Fruit fly (Drosophila melanogaster) whole organism, embryonic: ENCODE results near the gene CG7551.

Experiments used
- ATbp ChIP-seq: fragments of 200-800 bp; sonication (Bioruptor generic); optimal IDR thresholded peaks from 2 replicates; lab custom pipeline; 2017; ENCODE audit warnings: missing biosample characterization, mild to moderate bottlenecking, missing genetic modification characterization, missing genetic modification reagents
- Abd-B ChIP-seq: fragments of 200-800 bp; sonication (Bioruptor generic); optimal IDR thresholded peaks from 2 replicates; lab custom pipeline; 2018; ENCODE audit warnings: missing biosample characterization, mild to moderate bottlenecking, missing genetic modification characterization, moderate library complexity
- Awh ChIP-seq: fragments of 200-800 bp; sonication (Bioruptor generic); IDR thresholded peaks from 2 replicates; pipeline ENCODE4, ENCODE4 v1.3.6; 2022; ENCODE audit warnings: missing biosample characterization, missing genetic modification characterization
- B-H1 ChIP-seq: fragments of 200-800 bp; sonication (Bioruptor generic); IDR thresholded peaks from 3 replicates; pipeline ENCODE4 v1.3.6; 2022; ENCODE audit warnings: missing biosample characterization, missing genetic modification characterization
- CG12299 ChIP-seq: fragments of 200-800 bp; sonication (Bioruptor generic); optimal IDR thresholded peaks from 2 replicates; lab custom pipeline; 2018; ENCODE audit warnings: missing biosample characterization, mild to moderate bottlenecking, missing genetic modification characterization
- CG13775 ChIP-seq: fragments of 200-800 bp; sonication (Bioruptor generic); optimal IDR thresholded peaks from 3 replicates; lab custom pipeline; 2017; ENCODE audit warnings: missing biosample characterization, mild to moderate bottlenecking, missing genetic modification characterization
- CG14050 ChIP-seq: fragments of 200-800 bp; sonication (Bioruptor generic); IDR thresholded peaks from 3 replicates; pipeline ENCODE4 v1.3.6; 2022; ENCODE audit warnings: missing biosample characterization, missing genetic modification characterization
- CG14667 ChIP-seq: fragments of 200-800 bp; sonication (Bioruptor generic); IDR thresholded peaks from 2 replicates; pipeline ENCODE4 v1.3.6; 2022; ENCODE audit warnings: missing biosample characterization, missing genetic modification characterization
- CG14965 ChIP-seq: fragments of 200-800 bp; sonication (Bioruptor generic); optimal IDR thresholded peaks from 2 replicates; lab custom pipeline; 2016; ENCODE audit warnings: missing biosample characterization, missing genetic modification characterization, borderline replicate concordance
- CG15479 ChIP-seq: fragments of 200-800 bp; sonication (Bioruptor generic); optimal IDR thresholded peaks from 3 replicates; lab custom pipeline; 2019; ENCODE audit warnings: missing biosample characterization, mild to moderate bottlenecking, missing genetic modification characterization, moderate library complexity
- CG16779 ChIP-seq: fragments of 200-800 bp; sonication (Bioruptor generic); IDR thresholded peaks from 2 replicates; pipeline ENCODE4 v1.3.6; 2022; ENCODE audit warnings: missing biosample characterization, missing genetic modification characterization
- CG17385 ChIP-seq: fragments of 200-800 bp; sonication (Bioruptor generic); optimal IDR thresholded peaks from 3 replicates; lab custom pipeline; 2018; ENCODE audit warnings: missing biosample characterization, mild to moderate bottlenecking, missing genetic modification characterization
- CG2875 ChIP-seq: fragments of 200-800 bp; sonication (Bioruptor generic); optimal IDR thresholded peaks from 2 replicates; lab custom pipeline; 2017; ENCODE audit warnings: missing biosample characterization, mild to moderate bottlenecking, missing genetic modification characterization, missing genetic modification reagents
- CG2889 ChIP-seq: fragments of 200-800 bp; sonication (Bioruptor generic); IDR thresholded peaks from 3 replicates; pipeline ENCODE4 v1.3.6; 2022; ENCODE audit warnings: missing biosample characterization, missing genetic modification characterization
- CG31224 ChIP-seq: fragments of 200-800 bp; sonication (Bioruptor generic); IDR thresholded peaks from 2 replicates; pipeline ENCODE4 v1.3.6; 2022; ENCODE audit warnings: missing biosample characterization, missing genetic modification characterization
- CG32772 ChIP-seq: fragments of 200-800 bp; sonication (Bioruptor generic); IDR thresholded peaks from 2 replicates; pipeline ENCODE4 v1.3.6; 2022; ENCODE audit warnings: missing biosample characterization, missing genetic modification characterization
- CG3838 ChIP-seq: fragments of 200-800 bp; sonication (Bioruptor generic); optimal IDR thresholded peaks from 3 replicates; lab custom pipeline; 2016; ENCODE audit warnings: missing biosample characterization, missing genetic modification characterization
- CG4404 ChIP-seq: fragments of 200-800 bp; sonication (Bioruptor generic); IDR thresholded peaks from 2 replicates; pipeline ENCODE4 v1.3.6; 2022; ENCODE audit warnings: missing biosample characterization, missing genetic modification characterization
- CG4730 ChIP-seq: fragments of 200-800 bp; sonication (Bioruptor generic); IDR thresholded peaks from 2 replicates; pipeline ENCODE4 v1.3.6; 2022; ENCODE audit warnings: missing biosample characterization, missing genetic modification characterization
- CG6654 ChIP-seq: fragments of 200-800 bp; sonication (Bioruptor generic); optimal IDR thresholded peaks from 2 replicates; lab custom pipeline; 2017; ENCODE audit warnings: missing biosample characterization, mild to moderate bottlenecking, missing genetic modification characterization
- CG8290 ChIP-seq, 3 experiments: fragments of 200-800 bp; sonication (Bioruptor generic); optimal IDR thresholded peaks; 2 replicates each; lab custom pipeline; 2016 to 2019; ENCODE audit warnings: missing biosample characterization in 3 of 3, missing genetic modification characterization in 3 of 3, mild to moderate bottlenecking in 2 of 3, moderate library complexity in 1 of 3
- CG8924 ChIP-seq: fragments of 200-800 bp; optimal IDR thresholded peaks from 3 replicates; lab custom pipeline; 2019; ENCODE audit warnings: missing biosample characterization, mild to moderate bottlenecking, missing genetic modification characterization, moderate library complexity
- Camta ChIP-seq: fragments of 200-800 bp; sonication (Bioruptor generic); optimal IDR thresholded peaks from 2 replicates; lab custom pipeline; 2016; ENCODE audit warnings: missing biosample characterization, missing genetic modification characterization
- Gsc ChIP-seq: fragments of 200-800 bp; sonication (Bioruptor generic); IDR thresholded peaks from 2 replicates; pipeline ENCODE4 v1.3.6; 2022; ENCODE audit warnings: missing biosample characterization, missing genetic modification characterization
- Hmr ChIP-seq: fragments of 200-800 bp; sonication (Bioruptor generic); optimal IDR thresholded peaks from 3 replicates; lab custom pipeline; 2017; ENCODE audit warnings: mild to moderate bottlenecking, missing biosample characterization, missing genetic modification reagents, missing genetic modification characterization
- Hsf ChIP-seq: fragments of 200-800 bp; sonication (Bioruptor generic); optimal IDR thresholded peaks from 3 replicates; lab custom pipeline; 2016; ENCODE audit warnings: missing biosample characterization, missing genetic modification characterization
- Lim3 ChIP-seq: fragments of 200-800 bp; sonication (Bioruptor generic); IDR thresholded peaks from 2 replicates; pipeline ENCODE4 v1.3.6; 2022; ENCODE audit warnings: missing biosample characterization, missing genetic modification characterization
- Optix ChIP-seq: fragments of 200-800 bp; sonication (Bioruptor generic); IDR thresholded peaks from 3 replicates; pipeline ENCODE4 v1.3.6; 2022; ENCODE audit warnings: missing biosample characterization, missing genetic modification characterization
- Sox100B ChIP-seq: fragments of 200-800 bp; sonication (Bioruptor generic); optimal IDR thresholded peaks from 3 replicates; lab custom pipeline; 2018; ENCODE audit warnings: missing biosample characterization, mild to moderate bottlenecking, missing genetic modification characterization
- Usf ChIP-seq: fragments of 200-800 bp; sonication (Bioruptor generic); optimal IDR thresholded peaks from 2 replicates; lab custom pipeline; 2017; ENCODE audit warnings: missing genotype, missing biosample characterization, missing genetic modification characterization
- ase ChIP-seq: fragments of 200-800 bp; sonication (Bioruptor generic); IDR thresholded peaks from 3 replicates; pipeline ENCODE4 v1.3.6; 2022; ENCODE audit warnings: missing biosample characterization, missing genetic modification characterization
- bbx ChIP-seq: fragments of 200-800 bp; sonication (Bioruptor generic); IDR thresholded peaks from 2 replicates; pipeline ENCODE4 v1.3.6; 2022; ENCODE audit warnings: missing biosample characterization, missing genetic modification characterization; ENCODE audit not compliant: partially characterized antibody
- bigmax ChIP-seq: fragments of 200-800 bp; sonication (Bioruptor generic); optimal IDR thresholded peaks from 2 replicates; lab custom pipeline; 2018; ENCODE audit warnings: missing biosample characterization, mild to moderate bottlenecking, missing genetic modification characterization
- dpn ChIP-seq, 2 experiments: fragments of 200-800 bp; sonication (Bioruptor generic); optimal IDR thresholded peaks; 3 replicates each; lab custom pipeline; 2016; ENCODE audit warnings: missing biosample characterization in 2 of 2, missing genetic modification characterization in 2 of 2
- en ChIP-seq: fragments of 200-800 bp; sonication (Bioruptor generic); optimal IDR thresholded peaks from 2 replicates; lab custom pipeline; 2016; ENCODE audit warnings: missing biosample characterization, missing genetic modification characterization
- fd102C ChIP-seq: fragments of 200-800 bp; sonication (Bioruptor generic); optimal IDR thresholded peaks from 2 replicates; lab custom pipeline; 2018; ENCODE audit warnings: missing biosample characterization, mild to moderate bottlenecking, missing genetic modification characterization, moderate library complexity
- grau ChIP-seq: fragments of 200-800 bp; optimal IDR thresholded peaks from 3 replicates; lab custom pipeline; 2019; ENCODE audit warnings: missing biosample characterization, mild to moderate bottlenecking, missing genetic modification characterization, moderate library complexity
- gsb-n ChIP-seq: fragments of 200-800 bp; sonication (Bioruptor generic); optimal IDR thresholded peaks from 3 replicates; lab custom pipeline; 2018; ENCODE audit warnings: missing biosample characterization, mild to moderate bottlenecking, missing genetic modification characterization
- lbe ChIP-seq: fragments of 200-800 bp; sonication (Bioruptor generic); optimal IDR thresholded peaks from 2 replicates; lab custom pipeline; 2016; ENCODE audit warnings: missing biosample characterization, mild to moderate bottlenecking, missing genetic modification characterization
- lov ChIP-seq, 2 experiments: fragments of 200-800 bp in 1 of 2; fragments of >200 bp in 1 of 2; sonication (Bioruptor generic) in 1 of 2; IDR thresholded peaks in 1 of 2; optimal IDR thresholded peaks in 1 of 2; 2 replicates in 1 of 2; 3 replicates in 1 of 2; pipeline versions ENCODE4 v1.3.6 to Lab custom; 2017 to 2022; ENCODE audit warnings: missing biosample characterization in 1 of 2, missing genetic modification characterization in 1 of 2
- nau ChIP-seq: fragments of 200-800 bp; sonication (Bioruptor generic); optimal IDR thresholded peaks from 3 replicates; lab custom pipeline; 2017; ENCODE audit warnings: missing biosample characterization, mild to moderate bottlenecking, missing genetic modification characterization, missing genetic modification reagents
- p53 ChIP-seq: fragments of 200-800 bp; sonication (Bioruptor generic); optimal IDR thresholded peaks from 2 replicates; lab custom pipeline; 2016; ENCODE audit warnings: missing biosample characterization, missing genetic modification characterization
- pum ChIP-seq: fragments of 200-800 bp; sonication (Bioruptor generic); optimal IDR thresholded peaks from 2 replicates; lab custom pipeline; 2016; ENCODE audit warnings: missing biosample characterization, missing genetic modification characterization
- ro ChIP-seq: fragments of 200-800 bp; sonication (Bioruptor generic); IDR thresholded peaks from 2 replicates; pipeline ENCODE4 v1.3.6; 2022; ENCODE audit warnings: missing biosample characterization, missing genetic modification characterization
- tap ChIP-seq: fragments of 200-800 bp; optimal IDR thresholded peaks from 3 replicates; lab custom pipeline; 2019; ENCODE audit warnings: missing biosample characterization, mild to moderate bottlenecking, missing genetic modification characterization, moderate library complexity
- tin ChIP-seq: fragments of 200-800 bp; sonication (Bioruptor generic); optimal IDR thresholded peaks from 3 replicates; lab custom pipeline; 2016; ENCODE audit warnings: missing biosample characterization, missing genetic modification characterization
- toy ChIP-seq: fragments of 200-800 bp; sonication (Bioruptor generic); IDR thresholded peaks from 2 replicates; pipeline ENCODE4 v1.3.6; 2022; ENCODE audit warnings: missing biosample characterization, missing genetic modification characterization
- wek ChIP-seq: fragments of 200-800 bp; sonication (Bioruptor generic); optimal IDR thresholded peaks from 3 replicates; lab custom pipeline; 2018; ENCODE audit warnings: missing biosample characterization, mild to moderate bottlenecking, missing genetic modification characterization, moderate library complexity
- wor ChIP-seq: fragments of 200-800 bp; sonication (Bioruptor generic); IDR thresholded peaks from 2 replicates; pipeline ENCODE4 v1.3.6; 2022; ENCODE audit warnings: missing biosample characterization, missing genetic modification characterization
- zen ChIP-seq: fragments of 200-800 bp; sonication (Bioruptor generic); optimal IDR thresholded peaks from 3 replicates; lab custom pipeline; 2018; ENCODE audit warnings: missing biosample characterization, mild to moderate bottlenecking, missing genetic modification characterization, moderate library complexity

The CG7551 gene

DNA sequence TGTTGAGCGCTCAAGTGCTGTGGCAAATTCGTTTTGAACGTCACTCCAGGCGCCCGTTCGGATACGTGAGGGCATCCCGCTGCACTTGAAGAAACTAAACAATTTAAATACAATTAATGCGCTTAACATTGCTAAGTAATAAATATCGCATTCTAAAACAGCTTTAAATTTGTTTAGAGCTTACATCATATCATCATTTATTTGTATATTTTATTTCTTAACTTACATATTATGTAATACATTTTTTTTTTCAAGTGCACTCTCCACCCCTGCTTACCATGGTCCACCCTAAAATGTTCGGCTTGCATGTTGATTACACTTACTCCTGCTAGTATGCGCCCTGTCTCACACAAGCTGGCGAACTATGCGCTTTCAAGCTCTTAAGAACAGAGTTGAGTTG lies 42.9 kb upstream of the CG7551 start (continued):
- TF ChIP-seq grau (peak; percentile 65), toy (no peak), Camta (GFP tag; lab: Kevin White, UChicago) (peak; percentile 32), Sox100B (GFP tag; lab: Kevin White, UChicago) (peak; percentile 59), CG15479 (no peak), CG14050 (GFP tag; lab: Robert Waterston, UW) (peak; percentile 39; the same call in 1 of the 3 replicates), ase (GFP tag; lab: Robert Waterston, UW) (peak; percentile 55; the same call in 2 of the 3 replicates), CG13775 (peak; percentile 78), bbx (GFP tag; lab: Robert Waterston, UW) (no peak), Awh (peak; percentile 60), Hmr (peak; percentile 36), CG4730 (GFP tag; lab: Robert Waterston, UW) (peak; percentile 57), gsb-n (peak; percentile 93), p53 (no peak), B-H1 (peak; percentile 55; the same call in 2 of the 3 replicates), wek (GFP tag; lab: Kevin White, UChicago) (peak; percentile 1), Usf (GFP tag; lab: Kevin White, UChicago) (peak; percentile 50), lov (optimal IDR thresholded peaks at IDR 0.05; lab: Kevin White, UChicago) (no peak), lov (GFP tag; IDR thresholded peaks at IDR 0.05; lab: Robert Waterston, UW) (peak; percentile 84; the same call in 2 of the 3 replicates), ATbp (peak; percentile 71), CG14667 (peak; percentile 68), ro (peak; percentile 61; the same call in 1 of the 2 replicates), nau (peak; percentile 62), CG16779 (GFP tag; lab: Robert Waterston, UW) (no peak), zen (tag; lab: Kevin White, UChicago) (peak; percentile 67), CG4404 (GFP tag; lab: Robert Waterston, UW) (peak; percentile 91), CG3838 (no peak), bigmax (GFP tag; lab: Kevin White, UChicago) (no peak), Optix (peak; percentile 51; the same call in 1 of the 3 replicates), Gsc (peak; percentile 23; the same call in 1 of the 2 replicates), CG14965 (GFP tag; lab: Kevin White, UChicago) (no peak), CG17385 (peak; percentile 58), en (no peak), fd102C (GFP tag; lab: Kevin White, UChicago) (peak; percentile 5), wor (GFP tag; lab: Robert Waterston, UW) (0 out of 2 replicates have a peak, but pooled peaks have one; percentile 39), CG32772 (GFP tag; lab: Robert Waterston, UW) (peak; percentile 77), tin (GFP tag; lab: Kevin White, UChicago) (peak; percentile 77), tap (tag; lab: Kevin White, UChicago) (peak; percentile 54), Lim3 (GFP tag; lab: Robert Waterston, UW) (no peak), CG31224 (GFP tag; lab: Robert Waterston, UW) (peak; percentile 31; the same call in 1 of the 2 replicates), CG6654 (GFP tag; lab: Kevin White, UChicago) (peak; percentile 7), dpn (GFP tag; optimal IDR thresholded peaks at IDR 0.05; lab: Kevin White, UChicago) (peak; percentile 40 to 66), Abd-B (GFP tag; lab: Kevin White, UChicago) (peak; percentile 47), lbe (GFP tag; lab: Kevin White, UChicago) (peak; percentile 8), CG8924 (tag; lab: Kevin White, UChicago) (peak; percentile 76), pum (GFP tag; lab: Kevin White, UChicago) (peak; percentile 54), CG8290 (GFP tag; optimal IDR thresholded peaks at IDR 0.05; lab: Kevin White, UChicago) (peak; percentile 69), CG8290 (tag; optimal IDR thresholded peaks at IDR 0.05; lab: Kevin White, UChicago) (peak in 1 of 2 experiments; percentile 15), Hsf (GFP tag; lab: Kevin White, UChicago) (peak; percentile 68), CG12299 (tag; lab: Kevin White, UChicago) (no peak), CG2875 (GFP tag; lab: Kevin White, UChicago) (peak; percentile 83), CG2889 (no peak)
